Worm (Caenorhabditis elegans) whole organism, L4/young adult: Measurements from ENCODE around the gene C10E2.5.

Experiments used
- W03F9.2 ChIP-seq: fragments of 150-350 bp; optimal IDR thresholded peaks from 2 replicates; lab custom pipeline; 2014; ENCODE audit warnings: missing biosample characterization, missing genetic modification characterization
- dao-5 ChIP-seq: sonication (generic microtip); optimal IDR thresholded peaks from 2 replicates; lab custom pipeline; 2016; ENCODE audit warnings: missing genotype, missing genetic modification characterization, moderate library complexity, missing compliant biosample characterization
- him-1 ChIP-seq: sonication (generic microtip); optimal IDR thresholded peaks from 2 replicates; lab custom pipeline; 2016; ENCODE audit warnings: missing genotype, missing genetic modification reagents, missing genetic modification characterization, missing compliant biosample characterization

- TF ChIP-seq him-1 (no peak), W03F9.2 (no peak), dao-5 (tag; lab: Kevin White, UChicago) (no peak)
Measured at ce11 chrX:16734970-16735369, 19.4 kb downstream of the C10E2.5 start.
